Fruit fly (Drosophila melanogaster) S2 (cell line): ENCODE measurements around the gene Cp38.

Experiments
- CG8478 ChIP-seq: fragments of >200 bp; optimal IDR thresholded peaks from 2 replicates; lab custom pipeline; 2018
- CTCF ChIP-seq, 2 experiments: fragments of >200 bp; optimal IDR thresholded peaks; 2 replicates each; lab custom pipeline; 2018

DNA sequence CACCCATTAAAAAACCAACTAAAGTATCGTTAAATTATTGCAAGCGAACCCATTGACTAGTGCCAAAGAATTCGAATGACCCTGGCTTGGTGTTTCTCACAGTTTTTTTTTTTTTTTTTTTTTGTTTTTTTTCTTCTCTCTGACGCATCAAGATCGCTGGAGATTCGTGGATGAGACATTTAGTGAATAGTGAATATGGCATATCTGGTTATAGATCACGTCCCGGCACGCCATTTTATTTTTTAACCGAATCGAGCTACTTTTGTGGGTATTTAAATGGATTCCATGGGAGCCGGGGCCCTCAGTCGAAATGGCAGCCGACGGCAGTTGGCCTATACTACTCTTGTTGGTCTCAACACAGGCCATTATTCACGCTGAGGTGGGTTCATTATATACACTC, 4.8 kb upstream of the Cp38 start, which contains the start of gene Cp7Fc:
- TF ChIP-seq CG8478 (lab: Kevin White, UChicago), result no peak
- TF ChIP-seq CTCF (optimal IDR thresholded peaks at IDR 0.05; lab: Kevin White, UChicago), result no peak
